Fruit fly (Drosophila melanogaster): Measurements from ENCODE around the gene CG33293.
A peak's percentile ranks its signal among the peaks of the same experiment; 100 is the strongest.

The CG33293 gene

DNA sequence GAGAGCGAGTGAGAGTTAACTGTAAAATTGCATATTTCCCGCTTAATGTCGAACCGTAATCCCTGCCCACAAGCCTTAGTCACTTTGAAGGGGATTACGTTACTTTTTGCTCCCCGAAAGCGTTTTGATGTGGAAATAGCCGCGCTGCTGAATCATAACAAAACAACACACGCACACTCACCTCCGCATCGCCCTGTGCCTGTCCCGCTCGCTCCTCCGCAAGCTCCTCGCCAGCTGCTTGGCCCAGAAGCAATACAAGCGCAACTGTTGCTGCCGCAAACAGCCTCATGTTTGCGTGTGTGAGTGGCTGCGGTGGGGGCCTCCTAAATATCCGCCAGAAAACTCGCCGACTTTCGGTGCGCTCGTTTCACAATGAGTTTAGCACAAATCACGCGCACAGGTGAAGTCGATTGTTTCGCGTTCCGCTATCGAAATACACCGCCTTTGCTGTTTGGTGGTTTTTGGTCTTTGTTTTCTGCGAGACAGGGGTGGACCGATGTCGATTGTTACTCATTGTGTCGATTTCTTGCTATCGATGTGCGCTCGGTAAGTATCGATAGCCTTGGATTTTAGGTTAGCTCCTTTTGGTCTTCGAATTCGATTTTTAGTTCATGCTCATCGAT is 10.8 kb upstream of the CG33293 start, which contains the start of gene CtsF:
TSS of gene CtsF (minus strand) at position 503 of the 623 bp plus-strand sequence.
- TF ChIP-seq CG8478 (optimal IDR thresholded peaks at IDR 0.05), result peak; percentile 48
- TF ChIP-seq psq (optimal IDR thresholded peaks at IDR 0.05), result no peak

- peak in 1 of 2 experiments; percentile 13 for TF ChIP-seq EcR (GFP tag; optimal IDR thresholded peaks at IDR 0.05)
- TF ChIP-seq Dll (optimal IDR thresholded peaks at IDR 0.05), result no peak
Measured at dm6 chr3R:5250530-5251242, 10.2 kb upstream of the CG33293 start.

dm6 chr3R:5249308-5249707 is 8.8 kb upstream of the CG33293 start:
- TF ChIP-seq Dll (optimal IDR thresholded peaks at IDR 0.05) (no peak), psq (optimal IDR thresholded peaks at IDR 0.05) (no peak)

- TF ChIP-seq psq (optimal IDR thresholded peaks at IDR 0.05) (no peak), EcR (GFP tag; optimal IDR thresholded peaks at IDR 0.05) (no peak), usp (GFP tag; optimal IDR thresholded peaks at IDR 0.05) (no peak), CG8478 (optimal IDR thresholded peaks at IDR 0.05) (no peak), Dll (optimal IDR thresholded peaks at IDR 0.05) (no peak), pan (optimal IDR thresholded peaks at IDR 0.05) (no peak)
Measured at dm6 chr3R:5246950-5247349, 6.4 kb upstream of the CG33293 start.

- no peak for TF ChIP-seq EcR (GFP tag; optimal IDR thresholded peaks at IDR 0.05)
- no peak for TF ChIP-seq Dll (optimal IDR thresholded peaks at IDR 0.05)
- TF ChIP-seq CG8478 (optimal IDR thresholded peaks at IDR 0.05), result no peak
- TF ChIP-seq psq (optimal IDR thresholded peaks at IDR 0.05), result no peak
- no peak for TF ChIP-seq usp (GFP tag; optimal IDR thresholded peaks at IDR 0.05)
- TF ChIP-seq pan (optimal IDR thresholded peaks at IDR 0.05), result no peak
Measured at dm6 chr3R:5237215-5237614, 3.3 kb downstream of the CG33293 start, which contains the start of gene rtp. rtp (minus strand) TSS chr3R:5237315.

DNA sequence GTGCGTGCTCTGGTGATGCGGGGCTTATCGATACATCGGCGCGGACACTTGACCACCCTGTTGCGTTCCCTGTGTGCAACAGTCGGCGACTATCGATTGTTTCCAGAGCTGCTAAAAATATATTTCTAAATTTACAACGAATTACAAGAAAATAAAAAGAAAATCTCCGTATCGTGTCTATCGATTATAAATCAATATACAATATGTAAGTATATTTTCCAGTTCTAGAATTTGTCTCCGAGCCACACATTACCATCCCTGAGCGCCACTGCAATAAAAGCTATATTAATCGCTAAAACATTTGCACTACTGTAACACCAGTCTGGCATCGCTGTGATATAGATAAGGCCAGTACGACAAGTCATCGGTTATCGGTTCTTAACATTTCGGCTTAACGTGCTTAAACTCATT is 8.3 kb downstream of the CG33293 start, which contains the start of the genes Kat60 and Mms19:
TSS of gene Kat60 (minus strand) at position 13 of the 411 bp plus-strand sequence.
TSS of gene Mms19 (plus strand) at position 347 of the 411 bp plus-strand sequence.
- TF ChIP-seq EcR (GFP tag; optimal IDR thresholded peaks at IDR 0.05) (no peak), usp (GFP tag; optimal IDR thresholded peaks at IDR 0.05) (no peak), CG8478 (optimal IDR thresholded peaks at IDR 0.05) (no peak), psq (optimal IDR thresholded peaks at IDR 0.05) (no peak), pan (optimal IDR thresholded peaks at IDR 0.05) (no peak), Dll (optimal IDR thresholded peaks at IDR 0.05) (no peak)

DNA sequence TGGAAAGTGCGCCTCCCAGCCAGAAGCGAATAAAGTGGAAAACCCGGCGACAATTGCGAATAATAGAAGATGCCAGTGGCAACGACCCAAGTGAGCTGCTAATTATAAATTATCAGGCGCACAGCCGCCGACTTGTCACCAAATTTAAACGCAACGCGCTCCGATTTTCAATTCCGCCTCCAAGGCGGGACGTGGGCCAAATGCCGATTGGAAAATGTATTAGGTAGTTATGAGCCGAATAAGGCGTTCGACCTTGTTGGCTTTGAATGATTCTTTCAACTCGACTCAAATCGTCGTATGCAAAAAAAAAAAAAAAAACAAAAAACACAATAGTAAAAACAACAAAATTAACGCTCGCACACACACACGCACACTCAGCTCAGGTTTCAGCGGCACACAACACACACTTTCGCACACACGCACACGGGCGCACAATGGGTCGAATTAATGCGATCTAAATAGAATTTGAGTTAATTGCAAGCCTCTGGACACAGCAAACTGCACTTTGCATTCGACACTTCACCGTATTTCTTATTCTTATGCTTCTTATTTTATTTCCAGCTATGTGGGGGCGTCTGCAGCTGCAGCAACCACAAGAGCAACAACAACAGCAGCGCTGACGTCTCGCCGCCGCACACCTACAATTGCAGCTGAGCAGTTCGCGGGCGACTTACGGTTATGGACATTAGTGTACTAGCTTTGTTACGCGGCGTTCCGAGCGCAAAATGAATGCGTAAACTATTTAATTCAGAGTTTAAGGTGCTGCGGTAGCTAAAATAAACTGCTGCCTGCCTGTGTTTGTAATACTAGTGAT is 8.9 kb downstream of the CG33293 start:
- TF ChIP-seq pan (optimal IDR thresholded peaks at IDR 0.05) (no peak), Dll (optimal IDR thresholded peaks at IDR 0.05) (no peak), psq (optimal IDR thresholded peaks at IDR 0.05) (no peak), EcR (GFP tag; optimal IDR thresholded peaks at IDR 0.05) (no peak), CG8478 (optimal IDR thresholded peaks at IDR 0.05) (no peak), usp (GFP tag; optimal IDR thresholded peaks at IDR 0.05) (no peak)

DNA sequence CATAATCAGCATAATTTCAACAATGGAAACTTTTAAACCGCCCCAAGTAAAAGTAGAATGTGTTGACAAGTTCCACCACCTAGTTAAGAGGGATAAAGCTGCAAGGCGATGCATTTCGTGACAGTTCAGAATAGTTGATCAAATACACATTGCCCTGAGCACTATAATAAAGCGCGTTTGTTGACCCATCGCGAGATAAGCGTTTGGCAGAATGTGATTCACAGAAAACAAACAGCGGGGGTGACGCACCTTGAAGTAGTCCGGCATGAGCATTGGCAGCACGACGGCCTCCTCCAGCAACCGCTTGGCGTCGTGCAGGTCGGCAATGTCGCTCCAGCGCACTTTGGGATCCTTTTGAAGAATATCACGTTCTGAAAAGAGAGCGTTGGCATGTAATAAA is 11.1 kb downstream of the CG33293 start:
- TF ChIP-seq usp (GFP tag; optimal IDR thresholded peaks at IDR 0.05), result no peak
- TF ChIP-seq psq (optimal IDR thresholded peaks at IDR 0.05), result no peak
- no peak for TF ChIP-seq EcR (GFP tag; optimal IDR thresholded peaks at IDR 0.05)
- no peak for TF ChIP-seq Dll (optimal IDR thresholded peaks at IDR 0.05)
- TF ChIP-seq pan (optimal IDR thresholded peaks at IDR 0.05), result no peak
- no peak for TF ChIP-seq CG8478 (optimal IDR thresholded peaks at IDR 0.05)

dm6 chr3R:5226025-5226424 is 14.5 kb downstream of the CG33293 start, which contains the start of gene Vps37B:
Vps37B (plus strand) TSS chr3R:5226158.
- no peak for TF ChIP-seq usp (GFP tag; optimal IDR thresholded peaks at IDR 0.05)
- no peak for TF ChIP-seq psq (optimal IDR thresholded peaks at IDR 0.05)
- TF ChIP-seq pan (optimal IDR thresholded peaks at IDR 0.05), result no peak
- TF ChIP-seq Dll (optimal IDR thresholded peaks at IDR 0.05), result no peak
- no peak for TF ChIP-seq EcR (GFP tag; optimal IDR thresholded peaks at IDR 0.05)

DNA sequence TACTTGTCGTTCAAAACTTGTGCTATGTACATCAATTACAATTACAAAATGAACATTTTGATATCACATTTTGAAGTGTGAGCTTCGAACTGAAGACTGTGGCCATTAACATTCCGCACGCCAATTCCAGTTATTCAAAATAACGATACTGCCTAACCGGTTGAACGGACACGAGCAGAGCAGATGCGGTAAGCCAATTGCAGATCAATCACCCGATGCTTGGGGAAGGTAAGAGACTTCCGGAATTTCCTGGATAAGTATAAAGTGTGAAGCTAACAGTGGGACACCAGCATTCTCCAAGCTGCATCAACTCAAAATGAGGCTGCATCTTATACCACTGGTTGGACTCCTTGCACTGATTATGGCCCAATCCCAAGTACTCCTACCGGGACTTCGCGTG is 16.7 kb downstream of the CG33293 start, which contains the start of gene CG14664:
TSS of gene CG14664 (plus strand) at position 301 of the 400 bp plus-strand sequence.
- no peak for TF ChIP-seq Dll (optimal IDR thresholded peaks at IDR 0.05)
- no peak for TF ChIP-seq EcR (GFP tag; optimal IDR thresholded peaks at IDR 0.05)
- no peak for TF ChIP-seq usp (GFP tag; optimal IDR thresholded peaks at IDR 0.05)
- TF ChIP-seq psq (optimal IDR thresholded peaks at IDR 0.05), result no peak
- no peak for TF ChIP-seq pan (optimal IDR thresholded peaks at IDR 0.05)
- no peak for TF ChIP-seq CG8478 (optimal IDR thresholded peaks at IDR 0.05)

- TF ChIP-seq CG8478 (optimal IDR thresholded peaks at IDR 0.05) (no peak), pan (optimal IDR thresholded peaks at IDR 0.05) (no peak), Dll (optimal IDR thresholded peaks at IDR 0.05) (no peak), psq (optimal IDR thresholded peaks at IDR 0.05) (no peak), EcR (GFP tag; optimal IDR thresholded peaks at IDR 0.05) (no peak), usp (GFP tag; optimal IDR thresholded peaks at IDR 0.05) (no peak)
Measured at dm6 chr3R:5223135-5223534, 17.4 kb downstream of the CG33293 start, which contains the start of gene CG2604. CG2604 (minus strand) TSS chr3R:5223365.

dm6 chr3R:5219466-5219865 is 21.1 kb downstream of the CG33293 start, which contains the start of the genes Prosbeta2R2 and CG1116:
Prosbeta2R2 (minus strand) TSS chr3R:5219528.
CG1116 (plus strand) TSS chr3R:5219657.
- TF ChIP-seq EcR (GFP tag; optimal IDR thresholded peaks at IDR 0.05) (no peak), usp (GFP tag; optimal IDR thresholded peaks at IDR 0.05) (no peak), psq (optimal IDR thresholded peaks at IDR 0.05) (no peak), CG8478 (optimal IDR thresholded peaks at IDR 0.05) (no peak), Dll (optimal IDR thresholded peaks at IDR 0.05) (no peak), pan (optimal IDR thresholded peaks at IDR 0.05) (no peak)
